Fruit fly (Drosophila melanogaster) whole organism: ENCODE measurements around the gene CG2924.

Experiments used
- CG8478 ChIP-seq: fragments of >200 bp; optimal IDR thresholded peaks from 2 replicates; lab custom pipeline; 2018; ENCODE audit warnings: inconsistent platforms
- pan ChIP-seq: fragments of >200 bp; optimal IDR thresholded peaks from 2 replicates; lab custom pipeline; 2017
- psq ChIP-seq: fragments of >200 bp; optimal IDR thresholded peaks from 2 replicates; lab custom pipeline; 2017
- usp ChIP-seq: fragments of >200 bp; optimal IDR thresholded peaks from 2 replicates; lab custom pipeline; 2017; ENCODE audit warnings: missing biosample characterization, missing genetic modification characterization, mixed read lengths

DNA sequence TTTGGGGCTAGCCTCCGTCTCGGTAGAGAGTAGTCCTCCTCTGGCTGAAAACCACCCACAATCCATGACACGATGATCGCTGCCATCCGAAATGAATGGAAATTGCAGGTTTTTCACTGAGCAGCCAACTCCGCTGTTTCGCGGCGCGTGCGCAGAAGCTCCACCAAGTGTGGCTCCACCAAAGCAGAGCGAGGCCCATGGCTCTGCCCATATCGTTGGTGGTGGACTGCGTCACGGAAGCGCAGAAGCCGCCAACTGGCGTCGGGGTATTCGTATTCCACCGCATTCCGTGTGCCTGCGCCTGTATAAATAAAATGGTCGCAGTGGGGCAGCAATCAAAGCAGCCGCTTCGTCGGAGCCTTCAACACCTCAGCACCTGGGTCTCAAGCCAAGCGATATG lies 47.1 kb downstream of the CG2924 start, which contains the start of gene CG14052:
- TF ChIP-seq pan = no peak
- TF ChIP-seq psq (lab: Kevin White, UChicago) = no peak
- no peak for TF ChIP-seq usp (GFP tag; lab: Kevin White, UChicago)
- no peak for TF ChIP-seq CG8478
